Fruit fly (Drosophila melanogaster): ENCODE results near the gene mib1.

DNA sequence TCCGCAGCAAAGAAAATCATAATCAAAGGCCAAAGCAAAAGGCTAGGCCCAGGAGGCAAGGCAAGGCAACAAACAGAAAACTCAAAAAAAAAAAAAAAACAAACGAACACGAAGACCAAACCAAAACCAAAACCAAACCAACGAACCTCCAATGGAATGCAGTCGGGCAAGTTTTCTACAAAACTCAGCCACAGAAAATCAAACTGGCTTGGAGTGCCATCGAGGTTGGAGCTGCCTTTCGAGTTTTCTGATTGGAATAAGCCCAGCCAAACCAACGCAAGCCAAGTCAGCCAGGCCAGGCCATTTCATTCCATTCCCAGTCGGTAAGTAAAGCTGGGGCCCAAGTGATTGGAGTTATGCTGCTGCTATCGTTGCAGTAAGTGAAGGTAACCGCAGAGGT, 31.0 kb upstream of the mib1 start:
- no peak for TF ChIP-seq Myc (optimal IDR thresholded peaks at IDR 0.05)
- no peak for TF ChIP-seq psq (optimal IDR thresholded peaks at IDR 0.05)
- no peak for TF ChIP-seq insv (optimal IDR thresholded peaks at IDR 0.05)
